Worm (Caenorhabditis elegans) whole organism, young adult: ENCODE measurements around the gene pygl-1.

ENCODE experiments used
- B0019.2 ChIP-seq: fragments of 200-800 bp; sonication (Bioruptor generic); conservative IDR thresholded peaks from 2 replicates; pipeline ENCODE4 v1.3.6; 2022; ENCODE audit warnings: missing genetic modification reagents, missing genetic modification characterization, missing compliant biosample characterization
- C06A6.2 ChIP-seq: fragments of 200-800 bp; sonication (Bioruptor generic); conservative IDR thresholded peaks from 2 replicates; pipeline ENCODE4 v1.3.6; 2022; ENCODE audit warnings: missing genetic modification characterization, missing compliant biosample characterization
- F22D6.2 ChIP-seq: sonication (generic microtip); optimal IDR thresholded peaks from 2 replicates; lab custom pipeline; 2016; ENCODE audit warnings: mild to moderate bottlenecking, missing genetic modification characterization, missing compliant biosample characterization
- F52B5.7 ChIP-seq: sonication (generic microtip); optimal IDR thresholded peaks from 2 replicates; lab custom pipeline; 2016; ENCODE audit warnings: mild to moderate bottlenecking, missing genetic modification characterization, missing compliant biosample characterization
- K12H6.12 ChIP-seq: fragments of 200-800 bp; sonication (Bioruptor generic); optimal IDR thresholded peaks from 2 replicates; lab custom pipeline; 2018; ENCODE audit warnings: mild to moderate bottlenecking, missing genetic modification characterization, missing compliant biosample characterization
- T26A5.8 ChIP-seq: sonication (generic microtip); optimal IDR thresholded peaks from 2 replicates; lab custom pipeline; 2016; ENCODE audit warnings: missing genetic modification characterization, missing compliant biosample characterization
- Y56A3A.18 ChIP-seq: fragments of 200-800 bp; sonication (Bioruptor generic); IDR thresholded peaks from 2 replicates; pipeline ENCODE4 v1.3.6; 2022; ENCODE audit warnings: missing genetic modification reagents, missing genetic modification characterization, missing compliant biosample characterization
- Y95B8A.8 ChIP-seq: fragments of 200-800 bp; sonication (Bioruptor generic); IDR thresholded peaks from 2 replicates; pipeline ENCODE4 v1.3.6; 2022; ENCODE audit warnings: missing genetic modification reagents, missing genetic modification characterization, missing compliant biosample characterization
- ZK185.1 ChIP-seq: sonication (generic microtip); optimal IDR thresholded peaks from 2 replicates; lab custom pipeline; 2016; ENCODE audit warnings: mild to moderate bottlenecking, missing genetic modification characterization, missing compliant biosample characterization; ENCODE audit not compliant: poor library complexity, severe bottlenecking
- aptf-2 ChIP-seq: fragments of 200-800 bp; sonication (Bioruptor generic); conservative IDR thresholded peaks from 2 replicates; pipeline ENCODE4 v1.3.6; 2022; ENCODE audit warnings: missing genetic modification reagents, missing genetic modification characterization, missing compliant biosample characterization
- bed-2 ChIP-seq: fragments of 200-800 bp; sonication (Bioruptor generic); IDR thresholded peaks from 2 replicates; pipeline ENCODE4 v1.3.6; 2022; ENCODE audit warnings: missing genetic modification reagents, missing genetic modification characterization, missing compliant biosample characterization
- ccch-3 ChIP-seq: fragments of 200-800 bp; sonication (Bioruptor generic); optimal IDR thresholded peaks from 2 replicates; lab custom pipeline; 2018; ENCODE audit warnings: mild to moderate bottlenecking, missing genetic modification characterization, missing compliant biosample characterization
- dox-1 ChIP-seq: fragments of 200-800 bp; sonication (Bioruptor generic); IDR thresholded peaks from 2 replicates; pipeline ENCODE4 v1.3.6; 2022; ENCODE audit warnings: missing genetic modification reagents, missing genetic modification characterization, missing compliant biosample characterization
- dpl-1 ChIP-seq: fragments of 150-350 bp; optimal IDR thresholded peaks from 2 replicates; lab custom pipeline; 2014; ENCODE audit warnings: missing biosample characterization, missing genetic modification reagents, missing genetic modification characterization
- efl-1 ChIP-seq: fragments of 150-350 bp; optimal IDR thresholded peaks from 2 replicates; lab custom pipeline; 2014; ENCODE audit warnings: missing biosample characterization, missing genetic modification reagents, missing genetic modification characterization
- egrh-3 ChIP-seq: fragments of 200-800 bp; sonication (Bioruptor generic); IDR thresholded peaks from 2 replicates; pipeline ENCODE4 v1.3.6; 2022; ENCODE audit warnings: missing genetic modification reagents, missing genetic modification characterization, missing compliant biosample characterization
- ets-4 ChIP-seq: fragments of 200-800 bp; sonication (Bioruptor generic); optimal IDR thresholded peaks from 2 replicates; lab custom pipeline; 2018; ENCODE audit warnings: mild to moderate bottlenecking, missing genetic modification characterization, missing compliant biosample characterization
- fkh-3 ChIP-seq: sonication (generic microtip); optimal IDR thresholded peaks from 2 replicates; lab custom pipeline; 2016; ENCODE audit warnings: mild to moderate bottlenecking, missing genetic modification characterization, missing compliant biosample characterization
- gei-17 ChIP-seq: fragments of 200-800 bp; sonication (Bioruptor generic); optimal IDR thresholded peaks from 2 replicates; lab custom pipeline; 2018; ENCODE audit warnings: mild to moderate bottlenecking, missing genetic modification characterization, missing compliant biosample characterization
- him-1 ChIP-seq: sonication (generic microtip); optimal IDR thresholded peaks from 2 replicates; lab custom pipeline; 2016; ENCODE audit warnings: missing genotype, missing genetic modification reagents, missing genetic modification characterization, missing compliant biosample characterization
- hlh-12 ChIP-seq: sonication (generic microtip); optimal IDR thresholded peaks from 2 replicates; lab custom pipeline; 2016; ENCODE audit warnings: missing genetic modification characterization, missing compliant biosample characterization
- hmg-20 ChIP-seq: fragments of 200-800 bp; sonication (Bioruptor generic); IDR thresholded peaks from 2 replicates; pipeline ENCODE4 v1.3.6; 2022; ENCODE audit warnings: missing genetic modification reagents, missing genetic modification characterization, missing compliant biosample characterization
- lag-1 ChIP-seq: fragments of 200-800 bp; sonication (Bioruptor generic); IDR thresholded peaks from 2 replicates; pipeline ENCODE4 v1.3.6; 2022; ENCODE audit warnings: missing genetic modification reagents, missing genetic modification characterization, missing compliant biosample characterization
- let-526 ChIP-seq: fragments of 200-800 bp; sonication (Bioruptor generic); IDR thresholded peaks from 2 replicates; pipeline ENCODE4 v1.3.6; 2022; ENCODE audit warnings: missing genetic modification reagents, missing genetic modification characterization, missing compliant biosample characterization
- let-607 ChIP-seq, 2 experiments: fragments of 200-800 bp in 1 of 2; sonication (Bioruptor generic) in 1 of 2; sonication (generic microtip) in 1 of 2; optimal IDR thresholded peaks; 2 replicates each; lab custom pipeline; 2016 to 2018; ENCODE audit warnings: mild to moderate bottlenecking in 2 of 2, missing compliant biosample characterization in 2 of 2, missing genetic modification characterization in 2 of 2, moderate library complexity in 2 of 2, missing genotype in 1 of 2
- madf-6 ChIP-seq: fragments of 200-800 bp; sonication (Bioruptor generic); IDR thresholded peaks from 2 replicates; pipeline ENCODE4 v1.3.6; 2022; ENCODE audit warnings: missing genetic modification reagents, missing genetic modification characterization, missing compliant biosample characterization
- madf-8 ChIP-seq: fragments of 200-800 bp; sonication (Bioruptor generic); conservative IDR thresholded peaks from 2 replicates; pipeline ENCODE4 v1.3.6; 2022; ENCODE audit warnings: missing genetic modification reagents, missing genetic modification characterization, missing compliant biosample characterization
- mel-28 ChIP-seq: sonication (generic microtip); optimal IDR thresholded peaks from 2 replicates; lab custom pipeline; 2016; ENCODE audit warnings: borderline replicate concordance, mild to moderate bottlenecking, missing genetic modification characterization, missing compliant biosample characterization
- mes-4 ChIP-seq: sonication (generic microtip); optimal IDR thresholded peaks from 2 replicates; lab custom pipeline; 2016; ENCODE audit warnings: missing genotype, missing genetic modification characterization, missing compliant biosample characterization
- mxl-1 ChIP-seq: sonication (generic microtip); optimal IDR thresholded peaks from 2 replicates; lab custom pipeline; 2016; ENCODE audit warnings: missing genetic modification characterization, missing compliant biosample characterization
- nfyb-1 ChIP-seq: fragments of 200-800 bp; sonication (Bioruptor generic); IDR thresholded peaks from 2 replicates; pipeline ENCODE4 v1.3.6; 2022; ENCODE audit warnings: missing genetic modification reagents, missing genetic modification characterization, missing compliant biosample characterization
- nhr-120 ChIP-seq: fragments of 200-800 bp; sonication (Bioruptor generic); IDR thresholded peaks from 2 replicates; pipeline ENCODE4 v1.3.6; 2022; ENCODE audit warnings: missing genetic modification characterization, missing compliant biosample characterization
- nhr-27 ChIP-seq: fragments of 200-800 bp; sonication (Bioruptor generic); optimal IDR thresholded peaks from 2 replicates; lab custom pipeline; 2018; ENCODE audit warnings: mild to moderate bottlenecking, missing genetic modification characterization, moderate library complexity, missing compliant biosample characterization
- nhr-80 ChIP-seq: sonication (generic microtip); optimal IDR thresholded peaks from 2 replicates; lab custom pipeline; 2016; ENCODE audit warnings: missing genetic modification characterization, missing compliant biosample characterization
- nhr-90 ChIP-seq: sonication (generic microtip); optimal IDR thresholded peaks from 2 replicates; lab custom pipeline; 2016; ENCODE audit warnings: missing genotype, mild to moderate bottlenecking, missing genetic modification characterization, missing compliant biosample characterization
- repo-1 ChIP-seq: sonication (generic microtip); optimal IDR thresholded peaks from 2 replicates; lab custom pipeline; 2017; ENCODE audit warnings: mild to moderate bottlenecking, missing genetic modification characterization, missing compliant biosample characterization
- rpc-1 ChIP-seq, 2 experiments: fragments of 150-350 bp in 1 of 2; sonication (generic microtip) in 1 of 2; optimal IDR thresholded peaks; 2 replicates each; lab custom pipeline; 2014 to 2018; ENCODE audit warnings: missing biosample characterization in 1 of 2, missing genetic modification characterization in 1 of 2, missing genetic modification reagents in 1 of 2, missing genotype in 1 of 2
- sea-2 ChIP-seq: fragments of 200-800 bp; sonication (Bioruptor generic); IDR thresholded peaks from 2 replicates; pipeline ENCODE4 v1.3.6; 2022; ENCODE audit warnings: missing genetic modification characterization, missing compliant biosample characterization
- snpc-1.3 ChIP-seq: sonication (generic microtip); optimal IDR thresholded peaks from 2 replicates; lab custom pipeline; 2017; ENCODE audit warnings: missing genetic modification characterization, mild to moderate bottlenecking, missing compliant biosample characterization, antibody characterized with exemption, moderate library complexity, missing genotype, missing genetic modification reagents; ENCODE audit not compliant: insufficient read depth
- snpc-3.4 ChIP-seq: sonication (generic microtip); optimal IDR thresholded peaks from 2 replicates; lab custom pipeline; 2017; ENCODE audit warnings: missing genetic modification characterization, mild to moderate bottlenecking, missing compliant biosample characterization, antibody characterized with exemption, moderate library complexity, missing genotype, missing genetic modification reagents
- somi-1 ChIP-seq: fragments of 200-800 bp; sonication (Bioruptor generic); optimal IDR thresholded peaks from 2 replicates; lab custom pipeline; 2018; ENCODE audit warnings: mild to moderate bottlenecking, missing genetic modification characterization, missing compliant biosample characterization
- sptf-2 ChIP-seq: fragments of 200-800 bp; sonication (Bioruptor generic); optimal IDR thresholded peaks from 2 replicates; lab custom pipeline; 2018; ENCODE audit warnings: mild to moderate bottlenecking, missing genetic modification characterization, missing compliant biosample characterization
- tbx-9 ChIP-seq: sonication (generic microtip); optimal IDR thresholded peaks from 2 replicates; lab custom pipeline; 2016; ENCODE audit warnings: borderline replicate concordance, missing genetic modification characterization, inconsistent platforms, missing compliant biosample characterization
- tlf-1 ChIP-seq: fragments of 200-800 bp; sonication (Bioruptor generic); optimal IDR thresholded peaks from 2 replicates; lab custom pipeline; 2018; ENCODE audit warnings: mild to moderate bottlenecking, missing genetic modification characterization, missing compliant biosample characterization
- unc-62 ChIP-seq: fragments of 150-350 bp; optimal IDR thresholded peaks from 2 replicates; lab custom pipeline; 2014; ENCODE audit warnings: missing biosample characterization, missing genetic modification reagents, missing genetic modification characterization
- zim-3 ChIP-seq: sonication (generic microtip); optimal IDR thresholded peaks from 2 replicates; lab custom pipeline; 2017; ENCODE audit warnings: mild to moderate bottlenecking, missing genetic modification characterization, moderate library complexity, missing compliant biosample characterization
- ztf-18 ChIP-seq: sonication (generic microtip); optimal IDR thresholded peaks from 2 replicates; lab custom pipeline; 2016; ENCODE audit warnings: missing genotype, mild to moderate bottlenecking, missing genetic modification characterization, missing compliant biosample characterization
- ztf-26 ChIP-seq: sonication (generic microtip); optimal IDR thresholded peaks from 2 replicates; lab custom pipeline; 2017; ENCODE audit warnings: missing genetic modification characterization, missing compliant biosample characterization
- ztf-28 ChIP-seq: fragments of 200-800 bp; sonication (Bioruptor generic); IDR thresholded peaks from 2 replicates; pipeline ENCODE4 v1.3.6; 2022; ENCODE audit warnings: missing genetic modification reagents, missing genetic modification characterization, missing compliant biosample characterization
- ztf-6 ChIP-seq: fragments of 200-800 bp; sonication (Bioruptor generic); IDR thresholded peaks from 2 replicates; pipeline ENCODE4 v1.3.6; 2022; ENCODE audit warnings: missing genetic modification reagents, missing genetic modification characterization, missing compliant biosample characterization

Gene pygl-1

DNA sequence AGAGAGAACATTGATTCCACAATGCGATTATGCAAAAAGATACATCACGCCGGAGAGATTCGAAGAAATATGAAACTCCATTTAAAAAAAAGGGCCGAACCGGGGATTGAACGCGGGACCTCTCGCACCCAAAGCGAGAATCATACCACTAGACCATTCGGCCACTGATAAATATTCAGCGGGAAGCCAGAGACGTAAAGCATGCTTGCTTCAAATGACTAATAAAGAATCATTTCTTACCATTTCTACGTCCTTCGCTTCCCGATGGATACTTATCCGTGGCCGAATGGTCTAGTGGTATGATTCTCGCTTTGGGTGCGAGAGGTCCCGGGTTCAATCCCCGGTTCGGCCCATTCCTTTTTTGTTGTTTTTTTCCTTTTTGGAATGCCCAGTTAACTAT, 9.4 kb downstream of the pygl-1 start:
- TF ChIP-seq aptf-2 (GFP tag; lab: Robert Waterston, UW) (no peak), sea-2 (GFP tag; lab: Robert Waterston, UW) (no peak), F52B5.7 (tag; lab: Kevin White, UChicago) (no peak), ccch-3 (no peak), madf-6 (GFP tag; lab: Robert Waterston, UW) (peak; percentile 37; the same call in 1 of the 2 replicates), hmg-20 (GFP tag; lab: Robert Waterston, UW) (no peak), nhr-90 (peak; percentile 28), ztf-26 (tag; lab: Kevin White, UChicago) (no peak), ztf-6 (GFP tag; lab: Robert Waterston, UW) (no peak), nhr-80 (tag; lab: Kevin White, UChicago) (no peak), C06A6.2 (GFP tag; lab: Robert Waterston, UW) (no peak), madf-8 (GFP tag; lab: Robert Waterston, UW) (0 out of 2 replicates have a peak, but pooled peaks have one; percentile 5), sptf-2 (GFP tag; lab: Kevin White, UChicago) (no peak), zim-3 (tag; lab: Kevin White, UChicago) (no peak), lag-1 (GFP tag; lab: Robert Waterston, UW) (no peak), F22D6.2 (tag; lab: Kevin White, UChicago) (no peak), him-1 (no peak), mxl-1 (tag; lab: Kevin White, UChicago) (no peak), repo-1 (tag; lab: Kevin White, UChicago) (no peak), nhr-27 (no peak), Y95B8A.8 (GFP tag; lab: Robert Waterston, UW) (no peak), ZK185.1 (tag; lab: Kevin White, UChicago) (peak; percentile 5), snpc-3.4 (tag; lab: Kevin White, UChicago) (peak; percentile 55), ztf-18 (tag; lab: Kevin White, UChicago) (no peak), B0019.2 (GFP tag; lab: Robert Waterston, UW) (no peak), rpc-1 (optimal IDR thresholded peaks at IDR 0.05; lab: Kevin White, UChicago) (peak; percentile 60), rpc-1 (tag; optimal IDR thresholded peaks at IDR 0.05; lab: Kevin White, UChicago) (peak; percentile 75), nfyb-1 (GFP tag; lab: Robert Waterston, UW) (no peak), somi-1 (GFP tag; lab: Kevin White, UChicago) (no peak), egrh-3 (no peak), gei-17 (no peak), T26A5.8 (no peak), efl-1 (GFP tag; lab: Kevin White, UChicago) (no peak), let-607 (tag; optimal IDR thresholded peaks at IDR 0.05; lab: Kevin White, UChicago) (no peak), Y56A3A.18 (0 out of 2 replicates have a peak, but pooled peaks have one; percentile 20), nhr-120 (no peak), mel-28 (no peak), ztf-28 (no peak), tbx-9 (tag; lab: Kevin White, UChicago) (no peak), fkh-3 (tag; lab: Kevin White, UChicago) (no peak), unc-62 (no peak), ets-4 (GFP tag; lab: Kevin White, UChicago) (no peak), K12H6.12 (tag; lab: Kevin White, UChicago) (no peak), tlf-1 (GFP tag; lab: Kevin White, UChicago) (no peak), let-526 (GFP tag; lab: Robert Waterston, UW) (no peak), hlh-12 (tag; lab: Kevin White, UChicago) (no peak), mes-4 (no peak), bed-2 (GFP tag; lab: Robert Waterston, UW) (no peak), snpc-1.3 (tag; lab: Kevin White, UChicago) (peak; percentile 10), dox-1 (GFP tag; lab: Robert Waterston, UW) (no peak), dpl-1 (GFP tag; lab: Kevin White, UChicago) (no peak)
